Fruit fly (Drosophila melanogaster): ENCODE measurements around the gene Mst84B.

dm6 chr3R:7060467-7060866 is 1.5 kb upstream of the Mst84B start, which contains the start of gene djl:
- TF ChIP-seq CG14014 (GFP tag; IDR thresholded peaks at IDR 0.05) (no peak), CG2678 (tag; optimal IDR thresholded peaks at IDR 0.05) (no peak), dati (GFP tag; IDR thresholded peaks at IDR 0.05) (no peak), her (GFP tag; optimal IDR thresholded peaks at IDR 0.05) (no peak), Ptx1 (GFP tag; IDR thresholded peaks at IDR 0.05) (no peak), mirr (GFP tag; optimal IDR thresholded peaks at IDR 0.05) (no peak), Scr (GFP tag; IDR thresholded peaks at IDR 0.05; ENCODE audit: partially characterized antibody) (no peak)

All from whole organism, embryonic.